Worm (Caenorhabditis elegans): ENCODE measurements around the gene C06E2.1.

- TF ChIP-seq zip-11 (GFP tag; IDR thresholded peaks at IDR 0.05) (no peak), lin-39 (tag; optimal IDR thresholded peaks at IDR 0.05) (no peak), fos-1 (tag; optimal IDR thresholded peaks at IDR 0.05) (no peak), ZK546.5 (tag; optimal IDR thresholded peaks at IDR 0.05) (no peak), daf-16 (GFP tag; optimal IDR thresholded peaks at IDR 0.05) (no peak), daf-16 (tag; optimal IDR thresholded peaks at IDR 0.05) (no peak), unc-62 (GFP tag; optimal IDR thresholded peaks at IDR 0.05 in 1 of 2) (no peak), unc-62 (tag; optimal IDR thresholded peaks at IDR 0.05) (no peak), ZK337.2 (GFP tag; IDR thresholded peaks at IDR 0.05) (no peak), T20F7.1 (GFP tag; optimal IDR thresholded peaks at IDR 0.05) (no peak), mdt-29 (GFP tag; IDR thresholded peaks at IDR 0.05) (no peak), ceh-32 (tag; optimal IDR thresholded peaks at IDR 0.05; ENCODE audit: poor library complexity) (no peak), zfp-3 (GFP tag; conservative IDR thresholded peaks at IDR 0.05) (no peak), spr-3 (GFP tag; optimal IDR thresholded peaks at IDR 0.05) (no peak), Y75B8A.6 (GFP tag; IDR thresholded peaks at IDR 0.05) (no peak)
These were observed 15.1 kb downstream of the C06E2.1 start for ce11 chrX:8859538-8859937.

Data from whole organism, L4 larva.